Fruit fly (Drosophila melanogaster): ENCODE measurements around the gene CG10650.

DNA sequence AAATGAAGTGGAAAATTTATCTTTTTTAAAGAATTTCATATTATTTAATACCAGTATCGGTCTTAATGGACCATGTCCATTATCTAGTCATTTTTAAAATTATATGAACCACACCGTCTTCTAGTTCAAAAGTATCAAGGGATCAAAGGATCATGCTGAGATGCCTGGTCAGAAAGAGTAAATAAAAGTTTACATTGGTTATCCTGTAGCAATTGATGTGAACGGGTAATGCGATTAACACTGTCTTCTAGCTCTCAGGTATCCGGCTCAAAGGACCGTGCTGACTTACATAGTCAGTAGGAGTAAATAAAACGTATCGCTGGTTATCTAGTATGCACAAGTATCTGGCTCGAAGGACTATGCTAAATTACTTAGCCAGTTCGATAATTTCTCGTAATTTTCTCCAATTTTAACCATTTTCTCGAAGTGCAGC lies 23.4 kb upstream of the CG10650 start:
- TF ChIP-seq h (optimal IDR thresholded peaks at IDR 0.05): no peak
- TF ChIP-seq CG6254 (GFP tag; optimal IDR thresholded peaks at IDR 0.05): no peak
- no peak for TF ChIP-seq Bgb (GFP tag; IDR thresholded peaks at IDR 0.05; ENCODE audit: partially characterized antibody)
- peak; percentile 84 for TF ChIP-seq sens (GFP tag)
- TF ChIP-seq CG12219 (GFP tag; optimal IDR thresholded peaks at IDR 0.05): no peak
- TF ChIP-seq CG31388 (GFP tag; optimal IDR thresholded peaks at IDR 0.05): no peak

Data from whole organism, embryonic.